Fruit fly (Drosophila melanogaster): ENCODE measurements around the gene CrebA.

CrebA gene

dm6 chr3L:15565829-15566433 is 30.7 kb downstream of the CrebA start, which contains the start of gene dop:
Gene dop (plus strand): TSS chr3L:15566013.
- TF ChIP-seq kay (GFP tag; ENCODE audit: borderline replicate concordance) (peak; percentile 13), cnc (optimal IDR thresholded peaks at IDR 0.05) (no peak), CG7101 (tag; optimal IDR thresholded peaks at IDR 0.05) (no peak), Mnt (GFP tag; optimal IDR thresholded peaks at IDR 0.05) (peak; percentile 6), Crg-1 (GFP tag; optimal IDR thresholded peaks at IDR 0.05) (peak; percentile 48), pad (GFP tag; optimal IDR thresholded peaks at IDR 0.05) (peak; percentile 52), Hr96 (GFP tag; optimal IDR thresholded peaks at IDR 0.05) (peak; percentile 53), Clk (GFP tag; optimal IDR thresholded peaks at IDR 0.05) (no peak), CG14711 (tag; optimal IDR thresholded peaks at IDR 0.05) (peak; percentile 9), bab1 (GFP tag; optimal IDR thresholded peaks at IDR 0.05) (peak; percentile 26), toe (GFP tag; optimal IDR thresholded peaks at IDR 0.05) (peak; percentile 69), CG33017 (tag; optimal IDR thresholded peaks at IDR 0.05) (no peak)

dm6 chr3L:15566484-15566955 is 31.3 kb downstream of the CrebA start:
- peak; percentile 74 for TF ChIP-seq CG11617 (GFP tag; optimal IDR thresholded peaks at IDR 0.05)
- no peak for TF ChIP-seq toe (GFP tag; optimal IDR thresholded peaks at IDR 0.05)
- peak; percentile 39 for TF ChIP-seq tj (GFP tag; optimal IDR thresholded peaks at IDR 0.05)
- peak; percentile 68 for TF ChIP-seq ovo (GFP tag; optimal IDR thresholded peaks at IDR 0.05)
- peak; percentile 51 for TF ChIP-seq CG14711 (tag; optimal IDR thresholded peaks at IDR 0.05)
- no peak for TF ChIP-seq Clk (GFP tag; optimal IDR thresholded peaks at IDR 0.05)
- TF ChIP-seq Mnt (GFP tag; optimal IDR thresholded peaks at IDR 0.05) = peak; percentile 74
- no peak for TF ChIP-seq cnc (optimal IDR thresholded peaks at IDR 0.05)
- TF ChIP-seq CG5204 (GFP tag; optimal IDR thresholded peaks at IDR 0.05) = no peak
- peak; percentile 69 for TF ChIP-seq CG7045 (GFP tag; optimal IDR thresholded peaks at IDR 0.05)
- peak; percentile 54 for TF ChIP-seq CG1620 (GFP tag; optimal IDR thresholded peaks at IDR 0.05)
- TF ChIP-seq pad (GFP tag; optimal IDR thresholded peaks at IDR 0.05) = peak; percentile 37
- peak; percentile 75 for TF ChIP-seq CG7101 (tag; optimal IDR thresholded peaks at IDR 0.05)
- no peak for TF ChIP-seq bab1 (GFP tag; optimal IDR thresholded peaks at IDR 0.05)
- TF ChIP-seq Crg-1 (GFP tag; optimal IDR thresholded peaks at IDR 0.05) = peak; percentile 59
- TF ChIP-seq CG12768 (GFP tag; optimal IDR thresholded peaks at IDR 0.05) = peak; percentile 86
- peak; percentile 87 for TF ChIP-seq CG33017 (tag; optimal IDR thresholded peaks at IDR 0.05)
- peak; percentile 92 for TF ChIP-seq kay (GFP tag; ENCODE audit: borderline replicate concordance)
- no peak for TF ChIP-seq Hr96 (GFP tag; optimal IDR thresholded peaks at IDR 0.05)
- TF ChIP-seq cic (GFP tag; optimal IDR thresholded peaks at IDR 0.05) = peak; percentile 98

- TF ChIP-seq CG12768 (GFP tag; optimal IDR thresholded peaks at IDR 0.05) (no peak), cic (GFP tag; optimal IDR thresholded peaks at IDR 0.05) (no peak), Crg-1 (GFP tag; optimal IDR thresholded peaks at IDR 0.05) (no peak), pad (GFP tag; optimal IDR thresholded peaks at IDR 0.05) (no peak), tj (GFP tag; optimal IDR thresholded peaks at IDR 0.05) (no peak), CG5204 (GFP tag; optimal IDR thresholded peaks at IDR 0.05) (no peak), bab1 (GFP tag; optimal IDR thresholded peaks at IDR 0.05) (no peak), Mnt (GFP tag; optimal IDR thresholded peaks at IDR 0.05) (no peak), CG11617 (GFP tag; optimal IDR thresholded peaks at IDR 0.05) (no peak), ovo (GFP tag; optimal IDR thresholded peaks at IDR 0.05) (no peak), Hr96 (GFP tag; optimal IDR thresholded peaks at IDR 0.05) (no peak), CG14711 (tag; optimal IDR thresholded peaks at IDR 0.05) (no peak), CG1620 (GFP tag; optimal IDR thresholded peaks at IDR 0.05) (no peak)
Observed at dm6 chr3L:15568748-15569147, 33.6 kb downstream of the CrebA start.

- TF ChIP-seq CG14711 (tag; optimal IDR thresholded peaks at IDR 0.05) = no peak
- no peak for TF ChIP-seq Crg-1 (GFP tag; optimal IDR thresholded peaks at IDR 0.05)
Observed at dm6 chr3L:15570571-15570970, 35.4 kb downstream of the CrebA start.

dm6 chr3L:15576357-15576756 is 41.2 kb downstream of the CrebA start, which contains the start of gene Ufsp2:
Gene Ufsp2 (plus strand): TSS chr3L:15576570.
- TF ChIP-seq CG33017 (tag; optimal IDR thresholded peaks at IDR 0.05) (no peak), pad (GFP tag; optimal IDR thresholded peaks at IDR 0.05) (no peak), Hr96 (GFP tag; optimal IDR thresholded peaks at IDR 0.05) (no peak), CG1620 (GFP tag; optimal IDR thresholded peaks at IDR 0.05) (no peak), kay (GFP tag; ENCODE audit: borderline replicate concordance) (no peak), CG7101 (tag; optimal IDR thresholded peaks at IDR 0.05) (no peak), CG7045 (GFP tag; optimal IDR thresholded peaks at IDR 0.05) (no peak), ovo (GFP tag; optimal IDR thresholded peaks at IDR 0.05) (no peak), toe (GFP tag; optimal IDR thresholded peaks at IDR 0.05) (no peak), CG11617 (GFP tag; optimal IDR thresholded peaks at IDR 0.05) (no peak)

- TF ChIP-seq Mnt (GFP tag; optimal IDR thresholded peaks at IDR 0.05) = peak; percentile 100
- TF ChIP-seq CG1620 (GFP tag; optimal IDR thresholded peaks at IDR 0.05) = peak; percentile 88
- peak; percentile 80 for TF ChIP-seq CG7101 (tag; optimal IDR thresholded peaks at IDR 0.05)
- TF ChIP-seq Clk (GFP tag; optimal IDR thresholded peaks at IDR 0.05) = peak; percentile 78
- peak; percentile 82 for TF ChIP-seq CG12768 (GFP tag; optimal IDR thresholded peaks at IDR 0.05)
- peak; percentile 69 for TF ChIP-seq pad (GFP tag; optimal IDR thresholded peaks at IDR 0.05)
- peak; percentile 42 for TF ChIP-seq cic (GFP tag; optimal IDR thresholded peaks at IDR 0.05)
- no peak for TF ChIP-seq ovo (GFP tag; optimal IDR thresholded peaks at IDR 0.05)
- no peak for TF ChIP-seq kay (GFP tag; ENCODE audit: borderline replicate concordance)
- no peak for TF ChIP-seq cnc (optimal IDR thresholded peaks at IDR 0.05)
- peak; percentile 67 for TF ChIP-seq Crg-1 (GFP tag; optimal IDR thresholded peaks at IDR 0.05)
- TF ChIP-seq bab1 (GFP tag; optimal IDR thresholded peaks at IDR 0.05) = peak; percentile 91
- no peak for TF ChIP-seq Hr96 (GFP tag; optimal IDR thresholded peaks at IDR 0.05)
- no peak for TF ChIP-seq CG5204 (GFP tag; optimal IDR thresholded peaks at IDR 0.05)
- peak; percentile 75 for TF ChIP-seq tj (GFP tag; optimal IDR thresholded peaks at IDR 0.05)
- TF ChIP-seq CG7045 (GFP tag; optimal IDR thresholded peaks at IDR 0.05) = peak; percentile 72
- TF ChIP-seq CG14711 (tag; optimal IDR thresholded peaks at IDR 0.05) = peak; percentile 92
- no peak for TF ChIP-seq toe (GFP tag; optimal IDR thresholded peaks at IDR 0.05)
- TF ChIP-seq CG11617 (GFP tag; optimal IDR thresholded peaks at IDR 0.05) = peak; percentile 80
- peak; percentile 62 for TF ChIP-seq CG33017 (tag; optimal IDR thresholded peaks at IDR 0.05)
Observed at dm6 chr3L:15580487-15580886, 45.3 kb downstream of the CrebA start, which contains the start of the genes mrn and CG12301. Gene mrn (minus strand): TSS chr3L:15580537. Gene CG12301 (plus strand): TSS chr3L:15580800.
